Worm (Caenorhabditis elegans): Measurements from ENCODE around the gene cki-2.

The cki-2 gene

ce11 chrII:7857485-7858010 lies 41.2 kb downstream of the cki-2 start, which contains the start of the genes cec-3 and T09A5.15 (continued):
- TF ChIP-seq efl-1 (optimal IDR thresholded peaks at IDR 0.05), result peak; percentile 54 to 65
- peak; percentile 53 to 96 for TF ChIP-seq efl-1 (GFP tag; optimal IDR thresholded peaks at IDR 0.05 in 1 of 2)
- TF ChIP-seq lin-14 (GFP tag; optimal IDR thresholded peaks at IDR 0.05), result peak; percentile 56
- peak in 2 of 3 experiments; percentile 20 to 33 for TF ChIP-seq ceh-82 (tag; optimal IDR thresholded peaks at IDR 0.05)
- TF ChIP-seq F16B12.6 (tag; optimal IDR thresholded peaks at IDR 0.05), result peak; percentile 18
- peak; percentile 11 for TF ChIP-seq unc-86 (tag; optimal IDR thresholded peaks at IDR 0.05)
- TF ChIP-seq pqm-1 (tag; optimal IDR thresholded peaks at IDR 0.05), result no peak
- TF ChIP-seq snu-23 (GFP tag; optimal IDR thresholded peaks at IDR 0.05), result peak; percentile 72
- peak; percentile 47 for TF ChIP-seq dsc-1 (tag; optimal IDR thresholded peaks at IDR 0.05)
- TF ChIP-seq pax-3 (tag; optimal IDR thresholded peaks at IDR 0.05), result peak; percentile 56
- TF ChIP-seq elt-2 (tag; optimal IDR thresholded peaks at IDR 0.05), result no peak
- TF ChIP-seq nhr-20 (tag; optimal IDR thresholded peaks at IDR 0.05), result peak; percentile 61
- peak; percentile 45 for TF ChIP-seq skn-1 (tag; optimal IDR thresholded peaks at IDR 0.05)
- no peak for TF ChIP-seq ets-5 (GFP tag; IDR thresholded peaks at IDR 0.05)
- peak; percentile 43 to 68 (median 57) for TF ChIP-seq dpl-1 (GFP tag; optimal IDR thresholded peaks at IDR 0.05)
- TF ChIP-seq lin-15B (tag; optimal IDR thresholded peaks at IDR 0.05), result peak; percentile 20
- TF ChIP-seq aha-1 (tag; optimal IDR thresholded peaks at IDR 0.05), result no peak
- TF ChIP-seq efl-3 (GFP tag; optimal IDR thresholded peaks at IDR 0.05), result no peak

- no peak for TF ChIP-seq mab-9 (GFP tag; IDR thresholded peaks at IDR 0.05)
- no peak for TF ChIP-seq efl-1 (optimal IDR thresholded peaks at IDR 0.05)
- TF ChIP-seq efl-1 (GFP tag; optimal IDR thresholded peaks at IDR 0.05 in 1 of 2), result peak in 1 of 2 experiments; percentile 83
Observed at ce11 chrII:7858101-7858500, 41.8 kb downstream of the cki-2 start, which contains the start of gene sds-22. Gene sds-22, plus strand, starts transcription at chrII:7858401.

ce11 chrII:7860221-7860928 lies 44.1 kb downstream of the cki-2 start, which contains the start of gene lin-5:
Gene lin-5, plus strand, starts transcription at chrII:7860574.
- TF ChIP-seq lin-13 (GFP tag; optimal IDR thresholded peaks at IDR 0.05), result no peak
- peak; percentile 76 for TF ChIP-seq lin-14 (GFP tag; optimal IDR thresholded peaks at IDR 0.05)
- no peak for TF ChIP-seq isw-1 (GFP tag; IDR thresholded peaks at IDR 0.05)
- peak; percentile 69 for TF ChIP-seq unc-86 (tag; optimal IDR thresholded peaks at IDR 0.05)
- peak; percentile 75 for TF ChIP-seq mep-1 (tag; optimal IDR thresholded peaks at IDR 0.05)
- TF ChIP-seq nhr-19 (GFP tag; conservative IDR thresholded peaks at IDR 0.05), result 0 out of 2 replicates have a peak, but pooled peaks have one; percentile 3
- TF ChIP-seq nhr-47 (tag; optimal IDR thresholded peaks at IDR 0.05), result peak; percentile 46
- TF ChIP-seq egl-13 (tag; optimal IDR thresholded peaks at IDR 0.05), result peak; percentile 14
- TF ChIP-seq F16B12.6 (tag; optimal IDR thresholded peaks at IDR 0.05), result peak; percentile 65
- TF ChIP-seq nhr-71 (tag; optimal IDR thresholded peaks at IDR 0.05), result peak; percentile 58
- TF ChIP-seq ceh-8 (GFP tag; optimal IDR thresholded peaks at IDR 0.05), result no peak
- peak; percentile 66 to 79 for TF ChIP-seq lsy-2 (tag; optimal IDR thresholded peaks at IDR 0.05)
- peak; percentile 93 to 94 for TF ChIP-seq lin-35 (GFP tag; optimal IDR thresholded peaks at IDR 0.05)
- peak; percentile 51 for TF ChIP-seq snu-23 (GFP tag; optimal IDR thresholded peaks at IDR 0.05)
- peak; percentile 44 for TF ChIP-seq blmp-1 (tag; optimal IDR thresholded peaks at IDR 0.05)
- no peak for TF ChIP-seq egl-27 (tag; optimal IDR thresholded peaks at IDR 0.05)
- peak; percentile 15 for TF ChIP-seq xbp-1 (tag; optimal IDR thresholded peaks at IDR 0.05)
- TF ChIP-seq dpl-1 (GFP tag; optimal IDR thresholded peaks at IDR 0.05), result peak; percentile 83 to 91 (median 86)
- TF ChIP-seq ceh-90 (tag; optimal IDR thresholded peaks at IDR 0.05), result no peak
- TF ChIP-seq ceh-82 (tag; optimal IDR thresholded peaks at IDR 0.05), result peak in 2 of 3 experiments; percentile 29 to 76
- peak; percentile 16 for TF ChIP-seq alr-1 (tag; optimal IDR thresholded peaks at IDR 0.05; ENCODE audit: borderline replicate concordance)
- no peak for TF ChIP-seq nhr-12 (tag; optimal IDR thresholded peaks at IDR 0.05)
- peak; percentile 50 for TF ChIP-seq swsn-7 (tag; optimal IDR thresholded peaks at IDR 0.05)
- TF ChIP-seq efl-1 (optimal IDR thresholded peaks at IDR 0.05), result peak; percentile 5 to 89
- peak; percentile 87 to 97 for TF ChIP-seq efl-1 (GFP tag; optimal IDR thresholded peaks at IDR 0.05 in 1 of 2)
- TF ChIP-seq lin-15B (tag; optimal IDR thresholded peaks at IDR 0.05), result peak; percentile 43
- peak in 1 of 2 experiments; percentile 20 for TF ChIP-seq mdl-1 (tag; optimal IDR thresholded peaks at IDR 0.05)
- peak; percentile 7 for TF ChIP-seq nhr-77 (tag; optimal IDR thresholded peaks at IDR 0.05)
- TF ChIP-seq sptf-1 (tag; optimal IDR thresholded peaks at IDR 0.05), result no peak
- TF ChIP-seq nhr-90 (tag; optimal IDR thresholded peaks at IDR 0.05; ENCODE audit: poor library complexity), result no peak
- TF ChIP-seq fkh-8 (tag; optimal IDR thresholded peaks at IDR 0.05), result peak; percentile 74
- TF ChIP-seq nhr-20 (tag; optimal IDR thresholded peaks at IDR 0.05), result peak; percentile 23

All from whole organism, L1 larva.